Fruit fly (Drosophila melanogaster) whole organism, pupa: ENCODE results near the gene nenya.

Source experiments
- CG10348 ChIP-seq: fragments of 200-800 bp; sonication (Bioruptor generic); IDR thresholded peaks from 2 replicates; pipeline ENCODE4 v1.3.6; 2022; ENCODE audit warnings: missing biosample characterization, missing genetic modification characterization
- CG12605 ChIP-seq: fragments of 200-800 bp; sonication (Bioruptor generic); IDR thresholded peaks from 2 replicates; pipeline ENCODE4 v1.3.6; 2022; ENCODE audit warnings: missing biosample characterization, missing genetic modification characterization
- CG13204 ChIP-seq: fragments of 200-800 bp; sonication (Bioruptor generic); optimal IDR thresholded peaks from 2 replicates; lab custom pipeline; 2018; ENCODE audit warnings: missing biosample characterization, mild to moderate bottlenecking, missing genetic modification characterization, moderate library complexity
- CG14655 ChIP-seq: fragments of 200-800 bp; sonication (Bioruptor generic); optimal IDR thresholded peaks from 3 replicates; lab custom pipeline; 2017; ENCODE audit warnings: mild to moderate bottlenecking, missing biosample characterization, missing genetic modification reagents, missing genetic modification characterization
- CG15710 ChIP-seq: fragments of 200-800 bp; sonication (Bioruptor generic); optimal IDR thresholded peaks from 2 replicates; lab custom pipeline; 2018; ENCODE audit warnings: missing biosample characterization, mild to moderate bottlenecking, missing genetic modification characterization, moderate library complexity
- CG17806 ChIP-seq: fragments of 200-800 bp; sonication (Bioruptor generic); optimal IDR thresholded peaks from 2 replicates; lab custom pipeline; 2018; ENCODE audit warnings: missing biosample characterization, mild to moderate bottlenecking, missing genetic modification characterization, moderate library complexity
- CG32121 ChIP-seq: fragments of 200-800 bp; sonication (Bioruptor generic); IDR thresholded peaks from 2 replicates; pipeline ENCODE4 v1.3.6; 2022; ENCODE audit warnings: missing biosample characterization, missing genetic modification characterization
- CG34367 ChIP-seq: fragments of 200-800 bp; sonication (Bioruptor generic); optimal IDR thresholded peaks from 2 replicates; lab custom pipeline; 2018; ENCODE audit warnings: missing biosample characterization, mild to moderate bottlenecking, missing genetic modification characterization
- CG4496 ChIP-seq: fragments of 200-800 bp; sonication (Bioruptor generic); IDR thresholded peaks from 3 replicates; pipeline ENCODE4 v1.3.6; 2022; ENCODE audit warnings: missing biosample characterization, missing genetic modification characterization
- CG8159 ChIP-seq: fragments of 200-800 bp; sonication (Bioruptor generic); optimal IDR thresholded peaks from 3 replicates; lab custom pipeline; 2018; ENCODE audit warnings: missing biosample characterization, mild to moderate bottlenecking, missing genetic modification characterization, moderate library complexity
- CG8301 ChIP-seq: fragments of 200-800 bp; sonication (Bioruptor generic); optimal IDR thresholded peaks from 2 replicates; lab custom pipeline; 2018; ENCODE audit warnings: missing biosample characterization, mild to moderate bottlenecking, missing genetic modification characterization
- CG9948 ChIP-seq: fragments of 200-800 bp; sonication (Bioruptor generic); optimal IDR thresholded peaks from 2 replicates; lab custom pipeline; 2018; ENCODE audit warnings: missing biosample characterization, mild to moderate bottlenecking, missing genetic modification characterization, moderate library complexity
- D1 ChIP-seq: fragments of 200-800 bp; sonication (Bioruptor generic); optimal IDR thresholded peaks from 2 replicates; lab custom pipeline; 2018; ENCODE audit warnings: missing biosample characterization, mild to moderate bottlenecking, missing genetic modification characterization, moderate library complexity
- EcR ChIP-seq: fragments of 200-800 bp; sonication (Bioruptor generic); optimal IDR thresholded peaks from 3 replicates; lab custom pipeline; 2019; ENCODE audit warnings: missing biosample characterization, missing genetic modification characterization, mild to moderate bottlenecking, moderate library complexity, missing genetic modification reagents
- Ets98B ChIP-seq: fragments of 200-800 bp; sonication (Bioruptor generic); IDR thresholded peaks from 2 replicates; pipeline ENCODE4 v1.3.6; 2022; ENCODE audit warnings: missing biosample characterization, missing genetic modification characterization
- Pif1A ChIP-seq: fragments of 200-800 bp; sonication (Bioruptor generic); optimal IDR thresholded peaks from 3 replicates; lab custom pipeline; 2016; ENCODE audit warnings: missing biosample characterization, missing genetic modification characterization
- Pif1B ChIP-seq: fragments of 200-800 bp; sonication (Bioruptor generic); optimal IDR thresholded peaks from 3 replicates; lab custom pipeline; 2016; ENCODE audit warnings: missing biosample characterization, missing genetic modification characterization
- Snoo ChIP-seq: fragments of 200-800 bp; sonication (Bioruptor generic); optimal IDR thresholded peaks from 3 replicates; lab custom pipeline; 2017; ENCODE audit warnings: missing biosample characterization, mild to moderate bottlenecking, missing genetic modification characterization, inconsistent platforms
- fd96Ca ChIP-seq: fragments of 200-800 bp; sonication (Bioruptor generic); IDR thresholded peaks from 3 replicates; pipeline ENCODE4 v1.3.6; 2022; ENCODE audit warnings: missing biosample characterization, missing genetic modification characterization
- gl ChIP-seq: fragments of 200-800 bp; sonication (Bioruptor generic); optimal IDR thresholded peaks from 2 replicates; lab custom pipeline; 2018; ENCODE audit warnings: missing biosample characterization, mild to moderate bottlenecking, missing genetic modification characterization
- rn ChIP-seq: fragments of 200-800 bp; sonication (Bioruptor generic); IDR thresholded peaks from 2 replicates; pipeline ENCODE4 v1.3.6; 2022; ENCODE audit warnings: missing biosample characterization, missing genetic modification characterization

The nenya gene

dm6 chr3R:27912147-27912546 is 15.8 kb downstream of the nenya start, which contains the start of gene mil:
Gene mil, plus strand, starts transcription at chr3R:27912447.
- TF ChIP-seq D1 (tag; lab: Kevin White, UChicago) = no peak
- no peak for TF ChIP-seq EcR (GFP tag; lab: Kevin White, UChicago)
- no peak for TF ChIP-seq CG10348
- no peak for TF ChIP-seq Pif1B (GFP tag; lab: Kevin White, UChicago)
- TF ChIP-seq CG9948 (tag; lab: Kevin White, UChicago) = no peak
- TF ChIP-seq CG34367 = no peak
- TF ChIP-seq CG12605 (GFP tag; lab: Robert Waterston, UW) = no peak
- TF ChIP-seq CG32121 (GFP tag; lab: Robert Waterston, UW) = no peak
- TF ChIP-seq rn (GFP tag; lab: Robert Waterston, UW) = no peak
- no peak for TF ChIP-seq CG13204 (GFP tag; lab: Kevin White, UChicago)
- no peak for TF ChIP-seq Ets98B (GFP tag; lab: Robert Waterston, UW)
- no peak for TF ChIP-seq Snoo (tag; lab: Kevin White, UChicago)
- no peak for TF ChIP-seq CG8301 (tag; lab: Kevin White, UChicago)
- TF ChIP-seq Pif1A (GFP tag; lab: Kevin White, UChicago) = no peak
- TF ChIP-seq, all 21 proteins: peak for 0

dm6 chr3R:27905695-27906094 is 22.3 kb downstream of the nenya start, which contains the start of gene CG34353:
Gene CG34353, minus strand, starts transcription at chr3R:27905843.
- no peak for TF ChIP-seq D1 (tag; lab: Kevin White, UChicago)
- no peak for TF ChIP-seq CG32121 (GFP tag; lab: Robert Waterston, UW)
- TF ChIP-seq Pif1A (GFP tag; lab: Kevin White, UChicago) = peak; percentile 43
- 0 out of 2 replicates have a peak, but pooled peaks have one; percentile 11 for TF ChIP-seq CG12605 (GFP tag; lab: Robert Waterston, UW)
- TF ChIP-seq Ets98B (GFP tag; lab: Robert Waterston, UW) = no peak
- peak; percentile 12 for TF ChIP-seq CG13204 (GFP tag; lab: Kevin White, UChicago)

- TF ChIP-seq CG15710 = no peak
- TF ChIP-seq Pif1A (GFP tag; lab: Kevin White, UChicago) = no peak
- no peak for TF ChIP-seq gl (tag; lab: Kevin White, UChicago)
- TF ChIP-seq fd96Ca = no peak
- TF ChIP-seq Pif1B (GFP tag; lab: Kevin White, UChicago) = no peak
- TF ChIP-seq rn (GFP tag; lab: Robert Waterston, UW) = no peak
- no peak for TF ChIP-seq CG17806 (tag; lab: Kevin White, UChicago)
- no peak for TF ChIP-seq CG13204 (GFP tag; lab: Kevin White, UChicago)
- no peak for TF ChIP-seq CG14655 (GFP tag; lab: Kevin White, UChicago)
- TF ChIP-seq Snoo (tag; lab: Kevin White, UChicago) = no peak
- TF ChIP-seq D1 (tag; lab: Kevin White, UChicago) = no peak
- no peak for TF ChIP-seq CG12605 (GFP tag; lab: Robert Waterston, UW)
- TF ChIP-seq EcR (GFP tag; lab: Kevin White, UChicago) = no peak
- TF ChIP-seq CG34367 = no peak
- TF ChIP-seq CG4496 (GFP tag; lab: Robert Waterston, UW) = no peak
- TF ChIP-seq CG32121 (GFP tag; lab: Robert Waterston, UW) = no peak
- TF ChIP-seq CG8301 (tag; lab: Kevin White, UChicago) = no peak
- TF ChIP-seq Ets98B (GFP tag; lab: Robert Waterston, UW) = no peak
- TF ChIP-seq CG8159 = no peak
- no peak for TF ChIP-seq CG10348
Observed at dm6 chr3R:27888110-27888509, 39.9 kb downstream of the nenya start.
